Fruit fly (Drosophila melanogaster): ENCODE data around the gene CG3702.
A peak's percentile ranks its signal among the peaks of the same experiment; 100 is the strongest.

Gene CG3702

dm6 chr2L:4222921-4223279, 4.0 kb downstream of the CG3702 start:
- TF ChIP-seq HLH106 (tag; optimal IDR thresholded peaks at IDR 0.05) (peak; percentile 89), br (GFP tag; optimal IDR thresholded peaks at IDR 0.05) (peak; percentile 64), Dfd (GFP tag; optimal IDR thresholded peaks at IDR 0.05) (no peak), ey (GFP tag; optimal IDR thresholded peaks at IDR 0.05) (peak; percentile 75), foxo (GFP tag; optimal IDR thresholded peaks at IDR 0.05) (peak in 1 of 2 experiments; percentile 91), dmrt93B (GFP tag; optimal IDR thresholded peaks at IDR 0.05) (peak; percentile 69), woc (GFP tag; optimal IDR thresholded peaks at IDR 0.05) (peak; percentile 39), Hr83 (GFP tag; optimal IDR thresholded peaks at IDR 0.05; ENCODE audit: poor library complexity, severe bottlenecking) (no peak), CrebA (GFP tag; optimal IDR thresholded peaks at IDR 0.05; ENCODE audit: borderline replicate concordance) (no peak), dl (GFP tag; optimal IDR thresholded peaks at IDR 0.05; ENCODE audit: insufficient read depth in 1 of 2, partially characterized antibody in 2 of 2) (no peak), N (GFP tag; optimal IDR thresholded peaks at IDR 0.05) (no peak), Vsx2 (GFP tag; optimal IDR thresholded peaks at IDR 0.05; ENCODE audit: partially characterized antibody) (no peak), GATAd (GFP tag; optimal IDR thresholded peaks at IDR 0.05) (no peak), rgr (GFP tag; optimal IDR thresholded peaks at IDR 0.05) (peak; percentile 89), Jra (GFP tag; optimal IDR thresholded peaks at IDR 0.05) (peak; percentile 13), sage (GFP tag; optimal IDR thresholded peaks at IDR 0.05) (peak; percentile 75), brk (GFP tag; optimal IDR thresholded peaks at IDR 0.05) (no peak), fru (GFP tag; optimal IDR thresholded peaks at IDR 0.05) (peak; percentile 80), Abd-B (GFP tag; optimal IDR thresholded peaks at IDR 0.05) (no peak), OdsH (GFP tag; optimal IDR thresholded peaks at IDR 0.05) (peak; percentile 87), jim (GFP tag; optimal IDR thresholded peaks at IDR 0.05) (no peak), Rel (GFP tag; optimal IDR thresholded peaks at IDR 0.05) (peak; percentile 85), Rel (tag; optimal IDR thresholded peaks at IDR 0.05) (peak; percentile 22), h (GFP tag; optimal IDR thresholded peaks at IDR 0.05) (peak; percentile 88), CG9705 (GFP tag; optimal IDR thresholded peaks at IDR 0.05) (peak; percentile 69), Dif (GFP tag; optimal IDR thresholded peaks at IDR 0.05; ENCODE audit: partially characterized antibody) (no peak), Sp1 (GFP tag; optimal IDR thresholded peaks at IDR 0.05) (peak; percentile 89), tai (GFP tag; optimal IDR thresholded peaks at IDR 0.05) (no peak), Hnf4 (GFP tag; optimal IDR thresholded peaks at IDR 0.05) (peak; percentile 63), Hr78 (GFP tag; optimal IDR thresholded peaks at IDR 0.05) (no peak), CG32264 (GFP tag; optimal IDR thresholded peaks at IDR 0.05) (peak; percentile 46), psq (GFP tag; optimal IDR thresholded peaks at IDR 0.05) (peak; percentile 86)

- no peak for TF ChIP-seq usp (GFP tag; optimal IDR thresholded peaks at IDR 0.05)
- no peak for TF ChIP-seq Hr83 (GFP tag; optimal IDR thresholded peaks at IDR 0.05; ENCODE audit: poor library complexity, severe bottlenecking)
- TF ChIP-seq N (GFP tag; optimal IDR thresholded peaks at IDR 0.05) = no peak
- no peak for TF ChIP-seq Abd-B (GFP tag; optimal IDR thresholded peaks at IDR 0.05)
- TF ChIP-seq tai (GFP tag; optimal IDR thresholded peaks at IDR 0.05) = no peak
- no peak for TF ChIP-seq dsf (GFP tag; optimal IDR thresholded peaks at IDR 0.05; ENCODE audit: borderline replicate concordance)
- no peak for TF ChIP-seq Hnf4 (GFP tag; optimal IDR thresholded peaks at IDR 0.05)
- no peak for TF ChIP-seq Jra (GFP tag; optimal IDR thresholded peaks at IDR 0.05)
- no peak for TF ChIP-seq pan (optimal IDR thresholded peaks at IDR 0.05)
- TF ChIP-seq CrebA (GFP tag; optimal IDR thresholded peaks at IDR 0.05; ENCODE audit: borderline replicate concordance) = no peak
- no peak for TF ChIP-seq brk (GFP tag; optimal IDR thresholded peaks at IDR 0.05)
- TF ChIP-seq Hr78 (GFP tag; optimal IDR thresholded peaks at IDR 0.05) = no peak
- peak; percentile 43 to 75 for TF ChIP-seq dl (GFP tag; optimal IDR thresholded peaks at IDR 0.05; ENCODE audit: insufficient read depth in 1 of 2, partially characterized antibody in 2 of 2)
- TF ChIP-seq jim (GFP tag; optimal IDR thresholded peaks at IDR 0.05) = no peak
- TF ChIP-seq CG32264 (GFP tag; optimal IDR thresholded peaks at IDR 0.05) = no peak
- no peak for TF ChIP-seq lola (GFP tag; optimal IDR thresholded peaks at IDR 0.05)
- TF ChIP-seq Dfd (GFP tag; optimal IDR thresholded peaks at IDR 0.05) = no peak
- no peak for TF ChIP-seq GATAd (GFP tag; optimal IDR thresholded peaks at IDR 0.05)
- TF ChIP-seq Dif (GFP tag; optimal IDR thresholded peaks at IDR 0.05; ENCODE audit: partially characterized antibody) = peak; percentile 72
- TF ChIP-seq h (GFP tag; optimal IDR thresholded peaks at IDR 0.05) = peak; percentile 73
- peak; percentile 3 for TF ChIP-seq sage (GFP tag; optimal IDR thresholded peaks at IDR 0.05)
- TF ChIP-seq Myc (optimal IDR thresholded peaks at IDR 0.05) = no peak
- no peak for TF ChIP-seq Rel (GFP tag; optimal IDR thresholded peaks at IDR 0.05)
- TF ChIP-seq Rel (tag; optimal IDR thresholded peaks at IDR 0.05) = no peak
- no peak for TF ChIP-seq sv (GFP tag; optimal IDR thresholded peaks at IDR 0.05)
- peak; percentile 79 for TF ChIP-seq OdsH (GFP tag; optimal IDR thresholded peaks at IDR 0.05)
- TF ChIP-seq ey (GFP tag; optimal IDR thresholded peaks at IDR 0.05) = peak; percentile 87
- peak; percentile 33 for TF ChIP-seq psq (GFP tag; optimal IDR thresholded peaks at IDR 0.05)
- TF ChIP-seq dmrt93B (GFP tag; optimal IDR thresholded peaks at IDR 0.05) = peak; percentile 85
- peak; percentile 84 for TF ChIP-seq HLH106 (tag; optimal IDR thresholded peaks at IDR 0.05)
- peak; percentile 65 for TF ChIP-seq woc (GFP tag; optimal IDR thresholded peaks at IDR 0.05)
- TF ChIP-seq foxo (GFP tag; optimal IDR thresholded peaks at IDR 0.05) = peak in 1 of 2 experiments; percentile 63
- no peak for TF ChIP-seq Vsx2 (GFP tag; optimal IDR thresholded peaks at IDR 0.05; ENCODE audit: partially characterized antibody)
- peak; percentile 57 for TF ChIP-seq Sp1 (GFP tag; optimal IDR thresholded peaks at IDR 0.05)
- peak; percentile 89 for TF ChIP-seq fru (GFP tag; optimal IDR thresholded peaks at IDR 0.05)
- peak; percentile 63 for TF ChIP-seq rgr (GFP tag; optimal IDR thresholded peaks at IDR 0.05)
- TF ChIP-seq br (GFP tag; optimal IDR thresholded peaks at IDR 0.05) = peak; percentile 65
- TF ChIP-seq CG9705 (GFP tag; optimal IDR thresholded peaks at IDR 0.05) = peak; percentile 32
- no peak for TF ChIP-seq Mio (GFP tag; optimal IDR thresholded peaks at IDR 0.05)
Measured at dm6 chr2L:4222002-4222920, 4.6 kb downstream of the CG3702 start.
